Worm (Caenorhabditis elegans) whole organism, mixed stage, embryonic: ENCODE measurements around the gene gen-1.

Experiments
- M03D4.4 ChIP-seq: sonication (generic microtip); optimal IDR thresholded peaks from 2 replicates; lab custom pipeline; 2017; ENCODE audit warnings: mild to moderate bottlenecking, missing genetic modification characterization, missing compliant biosample characterization
- bed-3 ChIP-seq: fragments of 200-800 bp; sonication (Bioruptor generic); optimal IDR thresholded peaks from 3 replicates; lab custom pipeline; 2018; ENCODE audit warnings: mild to moderate bottlenecking, missing genetic modification characterization, moderate library complexity, missing compliant biosample characterization
- ceh-39 ChIP-seq: fragments of 150-350 bp; optimal IDR thresholded peaks from 2 replicates; lab custom pipeline; 2014; ENCODE audit warnings: missing biosample characterization, missing genetic modification characterization
- ceh-43 ChIP-seq: fragments of 200-800 bp; sonication (Bioruptor generic); optimal IDR thresholded peaks from 2 replicates; lab custom pipeline; 2018; ENCODE audit warnings: mild to moderate bottlenecking, missing genetic modification characterization, moderate library complexity, missing compliant biosample characterization
- ceh-83 ChIP-seq: fragments of 200-800 bp; sonication (Bioruptor generic); optimal IDR thresholded peaks from 2 replicates; lab custom pipeline; 2018; ENCODE audit warnings: mild to moderate bottlenecking, missing genetic modification characterization, missing compliant biosample characterization
- ces-1 ChIP-seq: fragments of 150-350 bp; optimal IDR thresholded peaks from 2 replicates; lab custom pipeline; 2014; ENCODE audit warnings: missing biosample characterization, missing genetic modification reagents, missing genetic modification characterization
- cnd-1 ChIP-seq: fragments of 200-800 bp; sonication (Bioruptor generic); optimal IDR thresholded peaks from 2 replicates; lab custom pipeline; 2018; ENCODE audit warnings: mild to moderate bottlenecking, missing genetic modification characterization, missing compliant biosample characterization
- drap-1 ChIP-seq: fragments of 200-800 bp; sonication (Bioruptor generic); optimal IDR thresholded peaks from 3 replicates; lab custom pipeline; 2018; ENCODE audit warnings: mild to moderate bottlenecking, missing genetic modification characterization, missing compliant biosample characterization
- elt-1 ChIP-seq: sonication (generic microtip); optimal IDR thresholded peaks from 2 replicates; lab custom pipeline; 2017; ENCODE audit warnings: missing genetic modification characterization, mild to moderate bottlenecking, missing compliant biosample characterization, antibody characterized with exemption, moderate library complexity, borderline replicate concordance; ENCODE audit not compliant: insufficient read depth
- elt-3 ChIP-seq: fragments of 150-350 bp; optimal IDR thresholded peaks from 2 replicates; lab custom pipeline; 2014; ENCODE audit warnings: missing biosample characterization, missing genetic modification characterization
- flh-1 ChIP-seq: fragments of 200-800 bp; sonication (Bioruptor generic); optimal IDR thresholded peaks from 2 replicates; lab custom pipeline; 2018; ENCODE audit warnings: mild to moderate bottlenecking, missing genetic modification characterization, moderate library complexity, missing compliant biosample characterization
- ham-2 ChIP-seq: fragments of 200-800 bp; sonication (Bioruptor generic); optimal IDR thresholded peaks from 2 replicates; lab custom pipeline; 2018; ENCODE audit warnings: mild to moderate bottlenecking, missing genetic modification characterization, missing compliant biosample characterization
- hlh-1 ChIP-seq: fragments of 150-350 bp; optimal IDR thresholded peaks from 2 replicates; lab custom pipeline; 2014; ENCODE audit warnings: missing biosample characterization, missing genetic modification reagents, missing genetic modification characterization
- lin-13 ChIP-seq: fragments of 150-350 bp; optimal IDR thresholded peaks from 2 replicates; lab custom pipeline; 2014; ENCODE audit warnings: missing biosample characterization, missing genetic modification characterization
- lin-32 ChIP-seq: fragments of 200-800 bp; sonication (Bioruptor generic); optimal IDR thresholded peaks from 2 replicates; lab custom pipeline; 2018; ENCODE audit warnings: mild to moderate bottlenecking, missing genetic modification characterization, missing compliant biosample characterization
- lsy-2 ChIP-seq: fragments of 150-350 bp; optimal IDR thresholded peaks from 2 replicates; lab custom pipeline; 2014; ENCODE audit warnings: missing biosample characterization, missing genetic modification characterization
- mab-5 ChIP-seq: fragments of 150-350 bp; optimal IDR thresholded peaks from 2 replicates; lab custom pipeline; 2014; ENCODE audit warnings: missing biosample characterization, missing genetic modification characterization
- mep-1 ChIP-seq: fragments of 150-350 bp; optimal IDR thresholded peaks from 2 replicates; lab custom pipeline; 2017; ENCODE audit warnings: missing biosample characterization, missing genetic modification reagents, missing genetic modification characterization, inconsistent platforms
- mls-2 ChIP-seq: sonication (generic microtip); optimal IDR thresholded peaks from 2 replicates; lab custom pipeline; 2016; ENCODE audit warnings: mild to moderate bottlenecking, missing genetic modification characterization, moderate library complexity, missing compliant biosample characterization
- nhr-12 ChIP-seq: fragments of 150-350 bp; optimal IDR thresholded peaks from 2 replicates; lab custom pipeline; 2014; ENCODE audit warnings: missing biosample characterization, missing genetic modification characterization
- nhr-2 ChIP-seq: fragments of 150-350 bp; optimal IDR thresholded peaks from 2 replicates; lab custom pipeline; 2014; ENCODE audit warnings: missing biosample characterization, missing genetic modification characterization
- nhr-237 ChIP-seq: fragments of 150-350 bp; optimal IDR thresholded peaks from 2 replicates; lab custom pipeline; 2014; ENCODE audit warnings: missing biosample characterization, missing genetic modification characterization
- nhr-28 ChIP-seq: fragments of 150-350 bp; optimal IDR thresholded peaks from 2 replicates; lab custom pipeline; 2014; ENCODE audit warnings: missing biosample characterization, missing genetic modification characterization
- nhr-76 ChIP-seq: sonication (generic microtip); optimal IDR thresholded peaks from 2 replicates; lab custom pipeline; 2017; ENCODE audit warnings: missing biosample characterization, missing genetic modification characterization
- pha-4 ChIP-seq: fragments of 150-350 bp; optimal IDR thresholded peaks from 2 replicates; lab custom pipeline; 2018; ENCODE audit warnings: missing biosample characterization, missing genetic modification reagents, missing genetic modification characterization
- sem-2 ChIP-seq: fragments of 200-800 bp; sonication (Bioruptor generic); optimal IDR thresholded peaks from 2 replicates; lab custom pipeline; 2018; ENCODE audit warnings: mild to moderate bottlenecking, missing genetic modification characterization, missing compliant biosample characterization
- snpc-4 ChIP-seq: fragments of 150-350 bp; optimal IDR thresholded peaks from 2 replicates; lab custom pipeline; 2014; ENCODE audit warnings: missing biosample characterization, missing genetic modification characterization
- sptf-1 ChIP-seq: sonication (generic microtip); optimal IDR thresholded peaks from 2 replicates; lab custom pipeline; 2017; ENCODE audit warnings: mild to moderate bottlenecking, missing genetic modification characterization, moderate library complexity, missing compliant biosample characterization
- tbx-8 ChIP-seq: fragments of 200-800 bp; sonication (Bioruptor generic); optimal IDR thresholded peaks from 2 replicates; lab custom pipeline; 2018; ENCODE audit warnings: mild to moderate bottlenecking, missing genetic modification characterization, moderate library complexity, missing compliant biosample characterization
- unc-39 ChIP-seq: fragments of 150-350 bp; optimal IDR thresholded peaks from 2 replicates; lab custom pipeline; 2014; ENCODE audit warnings: missing biosample characterization, missing genetic modification characterization
- unc-62 ChIP-seq: fragments of 150-350 bp; optimal IDR thresholded peaks from 2 replicates; lab custom pipeline; 2014; ENCODE audit warnings: missing biosample characterization, missing genetic modification reagents, missing genetic modification characterization
- zip-8 ChIP-seq: fragments of 150-350 bp; optimal IDR thresholded peaks from 2 replicates; lab custom pipeline; 2014; ENCODE audit warnings: missing biosample characterization, missing genetic modification characterization
- ztf-11 ChIP-seq: fragments of 150-350 bp; optimal IDR thresholded peaks from 2 replicates; lab custom pipeline; 2014; ENCODE audit warnings: missing biosample characterization, missing genetic modification characterization

Gene gen-1

DNA sequence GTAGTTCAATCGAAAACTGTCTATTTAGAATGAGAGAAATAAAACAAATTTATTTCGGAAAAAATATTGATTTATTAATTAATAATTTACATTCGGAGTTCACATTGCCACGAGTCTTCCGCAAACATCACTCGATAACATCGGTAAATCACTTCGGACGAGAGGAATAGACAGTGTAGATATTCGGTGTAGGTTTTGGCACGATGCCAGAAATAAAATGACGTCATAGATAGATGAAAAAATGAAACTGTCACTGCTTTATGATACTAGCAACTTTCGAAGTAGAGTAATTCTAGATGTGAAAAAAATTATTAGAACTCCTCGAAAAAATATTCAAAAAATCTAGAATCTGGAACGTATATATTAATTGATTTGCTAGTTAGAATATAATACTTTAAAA lies 31.5 kb upstream of the gen-1 start:
- TF ChIP-seq sptf-1 (tag; lab: Kevin White, UChicago) (no peak), tbx-8 (no peak), elt-1 (no peak), nhr-237 (tag; lab: Kevin White, UChicago) (no peak), unc-62 (GFP tag; lab: Kevin White, UChicago) (no peak), ham-2 (no peak), M03D4.4 (tag; lab: Kevin White, UChicago) (no peak), drap-1 (GFP tag; lab: Kevin White, UChicago) (no peak), zip-8 (peak; percentile 72)

DNA sequence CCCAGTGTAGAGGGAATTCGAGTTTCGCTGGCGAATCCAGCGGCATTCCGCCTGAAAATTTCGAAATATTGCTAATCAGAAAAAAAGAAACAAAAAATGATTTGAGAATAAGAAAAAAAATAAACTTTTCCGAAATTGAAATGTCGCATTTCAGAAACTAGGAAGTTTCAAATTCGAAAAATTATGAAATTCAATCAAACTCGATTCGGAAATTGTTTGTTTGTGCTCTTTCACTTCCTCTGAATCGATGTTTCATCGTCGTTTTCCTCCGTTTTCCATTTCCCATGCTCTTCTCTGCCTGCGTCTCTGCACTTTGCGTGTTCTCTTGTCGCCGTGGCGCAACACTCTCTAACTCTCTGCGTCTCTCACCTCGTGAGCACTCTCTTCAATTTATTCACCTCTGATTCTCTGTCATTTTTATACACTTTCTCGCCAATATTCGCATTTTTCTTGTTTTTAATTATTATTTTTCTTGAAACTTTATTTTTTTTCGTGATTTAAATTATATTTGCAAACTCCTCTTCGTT lies 30.4 kb upstream of the gen-1 start, which contains the start of gene C18F10.7:
Gene C18F10.7 (minus strand): TSS at position 51 of the 527 bp plus-strand sequence.
- TF ChIP-seq lin-32 (GFP tag; lab: Kevin White, UChicago) (no peak), nhr-76 (tag; lab: Kevin White, UChicago) (no peak), snpc-4 (no peak), cnd-1 (tag; lab: Kevin White, UChicago) (no peak), mls-2 (no peak), mep-1 (tag; lab: Kevin White, UChicago) (peak; percentile 45), elt-1 (no peak), ceh-83 (GFP tag; lab: Kevin White, UChicago) (no peak), mab-5 (tag; lab: Kevin White, UChicago) (no peak), ces-1 (GFP tag; lab: Kevin White, UChicago) (peak; percentile 51), unc-62 (GFP tag; lab: Kevin White, UChicago) (no peak), M03D4.4 (tag; lab: Kevin White, UChicago) (no peak), bed-3 (no peak), unc-39 (no peak), lsy-2 (tag; lab: Kevin White, UChicago) (no peak), elt-3 (tag; lab: Kevin White, UChicago) (no peak), nhr-2 (tag; lab: Kevin White, UChicago) (no peak), flh-1 (GFP tag; lab: Kevin White, UChicago) (no peak), sptf-1 (tag; lab: Kevin White, UChicago) (no peak), ham-2 (no peak), nhr-28 (tag; lab: Kevin White, UChicago) (no peak), drap-1 (GFP tag; lab: Kevin White, UChicago) (no peak), tbx-8 (no peak), hlh-1 (no peak), sem-2 (no peak), nhr-12 (tag; lab: Kevin White, UChicago) (no peak), zip-8 (no peak), ceh-39 (tag; lab: Kevin White, UChicago) (no peak), lin-13 (peak; percentile 21), ceh-43 (no peak), pha-4 (tag; lab: Kevin White, UChicago) (peak; percentile 48)
- TF ChIP-seq, all 35 proteins: peak for 4

DNA sequence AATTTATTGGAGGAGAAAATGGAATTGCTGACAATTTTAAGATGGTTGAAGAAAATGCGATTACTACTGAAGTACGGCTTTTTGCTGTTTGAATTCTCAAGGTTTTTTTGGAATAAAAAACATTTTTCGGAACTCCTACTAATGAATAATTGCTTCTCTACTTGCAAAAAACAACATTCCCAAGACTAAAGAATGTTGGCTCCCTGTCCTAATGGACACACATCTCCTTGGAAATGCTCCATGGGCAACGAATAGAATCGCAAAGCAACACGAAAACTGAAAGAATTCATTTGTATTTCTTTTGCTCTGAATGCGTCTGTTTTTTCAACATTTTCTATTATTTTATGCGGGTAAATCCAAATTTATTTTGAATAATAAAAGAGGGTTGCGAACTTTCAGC lies 24.9 kb upstream of the gen-1 start, which contains the start of gene C18F10.2:
Gene C18F10.2 (plus strand): TSS at position 301 of the 400 bp plus-strand sequence.
- TF ChIP-seq flh-1 (GFP tag; lab: Kevin White, UChicago), result no peak
- TF ChIP-seq cnd-1 (tag; lab: Kevin White, UChicago), result no peak
- no peak for TF ChIP-seq ceh-43
- no peak for TF ChIP-seq nhr-12 (tag; lab: Kevin White, UChicago)
- TF ChIP-seq lin-32 (GFP tag; lab: Kevin White, UChicago), result no peak
- no peak for TF ChIP-seq mep-1 (tag; lab: Kevin White, UChicago)
- TF ChIP-seq elt-3 (tag; lab: Kevin White, UChicago), result no peak
- TF ChIP-seq ces-1 (GFP tag; lab: Kevin White, UChicago), result no peak
- no peak for TF ChIP-seq M03D4.4 (tag; lab: Kevin White, UChicago)
- TF ChIP-seq mab-5 (tag; lab: Kevin White, UChicago), result no peak
- no peak for TF ChIP-seq ceh-39 (tag; lab: Kevin White, UChicago)
- TF ChIP-seq mls-2, result no peak
- no peak for TF ChIP-seq unc-39
- no peak for TF ChIP-seq ceh-83 (GFP tag; lab: Kevin White, UChicago)
- TF ChIP-seq ztf-11, result no peak
- TF ChIP-seq hlh-1, result no peak
- no peak for TF ChIP-seq nhr-2 (tag; lab: Kevin White, UChicago)

DNA sequence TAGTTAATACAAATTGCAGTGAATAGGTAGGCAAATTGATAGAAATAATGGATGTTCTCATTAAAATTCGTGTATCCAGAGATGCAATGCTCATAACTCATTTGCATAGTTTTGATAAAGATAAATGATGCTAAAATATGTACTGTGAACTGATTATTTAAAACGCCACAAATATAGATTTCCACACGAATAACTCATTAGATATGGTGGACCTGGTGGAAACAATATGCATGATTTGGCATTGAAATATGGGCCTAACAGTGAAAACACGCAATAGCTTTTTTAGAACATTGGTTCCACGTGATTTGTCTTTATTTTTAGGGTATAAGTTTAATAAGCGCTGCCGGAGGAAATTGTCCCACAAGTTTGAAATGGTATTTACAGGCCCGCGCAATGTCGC lies 22.3 kb upstream of the gen-1 start, which contains the start of gene srg-3:
Gene srg-3 (minus strand): TSS at position 101 of the 400 bp plus-strand sequence.
- TF ChIP-seq pha-4 (tag; lab: Kevin White, UChicago) (no peak), ces-1 (GFP tag; lab: Kevin White, UChicago) (no peak), elt-3 (tag; lab: Kevin White, UChicago) (no peak)
- TF ChIP-seq, all 35 proteins: peak for 0
